Worm (Caenorhabditis elegans): ENCODE measurements around the gene abu-10.

Gene abu-10

DNA sequence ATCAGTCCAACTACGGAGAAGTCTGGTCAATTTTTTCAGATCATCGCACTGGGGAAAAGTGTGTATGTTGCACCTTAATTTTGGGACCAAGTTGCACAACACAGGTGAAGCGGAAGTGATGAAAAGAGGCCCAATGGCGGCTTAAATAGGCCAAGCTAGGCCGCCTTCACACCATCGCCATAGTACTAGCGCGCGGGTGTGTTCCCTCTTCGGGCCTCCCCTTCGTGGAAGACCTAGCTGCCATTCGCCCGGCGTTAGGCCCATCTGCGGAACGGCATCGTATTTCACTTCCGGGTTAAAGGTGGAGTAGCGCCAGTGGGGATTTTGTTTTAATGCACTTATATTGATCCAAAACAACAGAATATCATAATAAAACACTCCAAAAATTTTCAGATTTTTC, 38.2 kb upstream of the abu-10 start:
- TF ChIP-seq nhr-11 (tag; optimal IDR thresholded peaks at IDR 0.05) (no peak), pag-3 (tag; optimal IDR thresholded peaks at IDR 0.05; ENCODE audit: borderline replicate concordance, insufficient read depth) (no peak), egl-13 (tag; optimal IDR thresholded peaks at IDR 0.05) (no peak), isw-1 (GFP tag; IDR thresholded peaks at IDR 0.05) (no peak), lin-15B (tag; optimal IDR thresholded peaks at IDR 0.05) (no peak), mab-9 (GFP tag; IDR thresholded peaks at IDR 0.05) (no peak), zag-1 (tag; optimal IDR thresholded peaks at IDR 0.05) (no peak), unc-30 (tag; optimal IDR thresholded peaks at IDR 0.05) (no peak), ztf-4 (tag; optimal IDR thresholded peaks at IDR 0.05) (no peak), hlh-4 (tag; optimal IDR thresholded peaks at IDR 0.05) (no peak), ceh-82 (tag; optimal IDR thresholded peaks at IDR 0.05) (no peak), lin-13 (GFP tag; optimal IDR thresholded peaks at IDR 0.05) (no peak), skn-1 (tag; optimal IDR thresholded peaks at IDR 0.05) (no peak), nhr-20 (tag; optimal IDR thresholded peaks at IDR 0.05) (no peak), nhr-85 (tag) (no peak)

- no peak for TF ChIP-seq mdl-1 (tag; optimal IDR thresholded peaks at IDR 0.05)
- TF ChIP-seq vab-15 (tag; optimal IDR thresholded peaks at IDR 0.05) = no peak
- no peak for TF ChIP-seq pax-3 (tag; optimal IDR thresholded peaks at IDR 0.05)
- no peak for TF ChIP-seq unc-30 (tag; optimal IDR thresholded peaks at IDR 0.05)
- TF ChIP-seq nhr-11 (tag; optimal IDR thresholded peaks at IDR 0.05) = no peak
- no peak for TF ChIP-seq F16B12.6 (tag; optimal IDR thresholded peaks at IDR 0.05)
- no peak for TF ChIP-seq nhr-71 (tag; optimal IDR thresholded peaks at IDR 0.05)
- TF ChIP-seq alr-1 (tag; optimal IDR thresholded peaks at IDR 0.05; ENCODE audit: borderline replicate concordance) = no peak
- no peak for TF ChIP-seq C34B4.2 (tag; optimal IDR thresholded peaks at IDR 0.05)
- TF ChIP-seq mab-9 (GFP tag; IDR thresholded peaks at IDR 0.05) = no peak
- TF ChIP-seq swsn-7 (tag; optimal IDR thresholded peaks at IDR 0.05) = no peak
- TF ChIP-seq nhr-84 (tag; optimal IDR thresholded peaks at IDR 0.05) = no peak
- TF ChIP-seq dpl-1 (GFP tag; optimal IDR thresholded peaks at IDR 0.05) = no peak
Measured at ce11 chrX:3762410-3762809, 35.6 kb upstream of the abu-10 start, which contains the start of gene T14G12.11. Gene T14G12.11, minus strand, starts transcription at chrX:3762547.

DNA sequence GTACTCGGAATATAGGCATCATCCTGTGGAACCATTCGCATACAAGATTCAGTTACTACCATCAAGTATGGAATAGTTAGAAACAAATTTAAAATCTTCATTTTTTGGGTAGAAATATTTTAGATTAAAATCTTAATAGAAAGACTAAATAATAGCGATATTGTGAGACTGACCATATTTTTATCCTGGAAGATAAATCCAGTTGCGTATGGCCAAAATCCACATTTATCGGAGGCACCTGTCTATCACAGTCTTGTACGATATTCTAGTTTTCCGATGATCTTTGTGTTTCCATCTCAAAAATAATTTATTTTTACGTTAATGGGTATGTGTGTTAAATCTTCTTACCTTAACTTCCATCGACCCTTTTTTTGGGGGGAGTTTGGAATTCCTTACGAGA, 33.7 kb upstream of the abu-10 start, which contains the start of gene F47B7.3:
Gene F47B7.3 (minus strand): TSS at position 101 of the 400 bp plus-strand sequence.
- TF ChIP-seq hpl-2 (GFP tag; optimal IDR thresholded peaks at IDR 0.05) (no peak), swsn-7 (tag; optimal IDR thresholded peaks at IDR 0.05) (no peak), nhr-12 (tag; optimal IDR thresholded peaks at IDR 0.05) (no peak), dpl-1 (GFP tag; optimal IDR thresholded peaks at IDR 0.05) (no peak), ets-5 (GFP tag; IDR thresholded peaks at IDR 0.05) (no peak), C34B4.2 (tag; optimal IDR thresholded peaks at IDR 0.05) (no peak)

- no peak for TF ChIP-seq C16A3.4 (tag; optimal IDR thresholded peaks at IDR 0.05)
- no peak for TF ChIP-seq ceh-82 (tag; optimal IDR thresholded peaks at IDR 0.05)
- TF ChIP-seq lir-3 (tag; optimal IDR thresholded peaks at IDR 0.05; ENCODE audit: poor library complexity) = no peak
- TF ChIP-seq ama-1 (optimal IDR thresholded peaks at IDR 0.05) = no peak
- TF ChIP-seq pqm-1 (tag; optimal IDR thresholded peaks at IDR 0.05) = no peak
- TF ChIP-seq ztf-4 (tag; optimal IDR thresholded peaks at IDR 0.05) = no peak
- TF ChIP-seq lsy-2 (tag; optimal IDR thresholded peaks at IDR 0.05) = no peak
- TF ChIP-seq nhr-90 (tag; optimal IDR thresholded peaks at IDR 0.05; ENCODE audit: poor library complexity) = no peak
- TF ChIP-seq swsn-7 (tag; optimal IDR thresholded peaks at IDR 0.05) = no peak
- TF ChIP-seq Y116A8C.19 (tag; optimal IDR thresholded peaks at IDR 0.05; ENCODE audit: borderline replicate concordance) = no peak
- TF ChIP-seq nhr-84 (tag; optimal IDR thresholded peaks at IDR 0.05) = no peak
- TF ChIP-seq tlp-1 (tag; optimal IDR thresholded peaks at IDR 0.05) = no peak
- TF ChIP-seq ces-1 (GFP tag; optimal IDR thresholded peaks at IDR 0.05) = no peak
- TF ChIP-seq hpl-2 (GFP tag; optimal IDR thresholded peaks at IDR 0.05) = no peak
- no peak for TF ChIP-seq nhr-76 (tag; optimal IDR thresholded peaks at IDR 0.05)
- TF ChIP-seq sptf-1 (tag; optimal IDR thresholded peaks at IDR 0.05) = no peak
- TF ChIP-seq tbx-2 (tag; optimal IDR thresholded peaks at IDR 0.05) = no peak
- no peak for TF ChIP-seq unc-130 (tag; optimal IDR thresholded peaks at IDR 0.05)
Measured at ce11 chrX:3766552-3766951, 31.4 kb upstream of the abu-10 start, which contains the start of gene F47B7.4. Gene F47B7.4, minus strand, starts transcription at chrX:3766652.
